5 worm cellular contexts compared by ENCODE assay signal in genomic region chrII:7808950-7809349, ce11.
TF ChIP-seq lines count a peak whose summit lies in the region.

No protein-coding gene starts in this region.

TF ChIP-seq in whole organism, L1 larva, 84 proteins besides CTCF, POLR2A, EP300 and RAD21 (continued from another document):
- TF ChIP-seq lin-14 (GFP tag; optimal IDR thresholded peaks at IDR 0.05; lab: Kevin White, UChicago) (peak; percentile 78), nhr-76 (tag; optimal IDR thresholded peaks at IDR 0.05; lab: Kevin White, UChicago) (no peak), nhr-77 (tag; optimal IDR thresholded peaks at IDR 0.05; lab: Kevin White, UChicago) (no peak), ama-1 (optimal IDR thresholded peaks at IDR 0.05; lab: Kevin White, UChicago) (no peak), tlp-1 (tag; optimal IDR thresholded peaks at IDR 0.05; lab: Kevin White, UChicago) (peak; percentile 25), elt-3 (tag; optimal IDR thresholded peaks at IDR 0.05; lab: Kevin White, UChicago) (peak in 1 of 6 experiments; percentile 4), nhr-47 (tag; optimal IDR thresholded peaks at IDR 0.05; lab: Kevin White, UChicago) (peak; percentile 36), efl-1 (optimal IDR thresholded peaks at IDR 0.05; lab: Kevin White, UChicago) (peak in 1 of 2 experiments; percentile 13), efl-1 (GFP tag; optimal IDR thresholded peaks at IDR 0.05 in 1 of 2; lab: Kevin White, UChicago) (peak in 1 of 2 experiments; percentile 94), lir-3 (tag; optimal IDR thresholded peaks at IDR 0.05; lab: Kevin White, UChicago; ENCODE audit: poor library complexity) (no peak), ceh-8 (GFP tag; optimal IDR thresholded peaks at IDR 0.05; lab: Kevin White, UChicago) (no peak), nhr-90 (tag; optimal IDR thresholded peaks at IDR 0.05; lab: Kevin White, UChicago; ENCODE audit: poor library complexity) (peak; percentile 55), lsy-2 (tag; optimal IDR thresholded peaks at IDR 0.05; lab: Kevin White, UChicago) (peak; percentile 17 to 20), nhr-237 (tag; optimal IDR thresholded peaks at IDR 0.05; lab: Kevin White, UChicago) (no peak), nhr-19 (GFP tag; conservative IDR thresholded peaks at IDR 0.05; lab: Robert Waterston, UW) (peak; percentile 58), pqm-1 (tag; optimal IDR thresholded peaks at IDR 0.05; lab: Kevin White, UChicago) (peak; percentile 38), blmp-1 (tag; optimal IDR thresholded peaks at IDR 0.05; lab: Kevin White, UChicago) (peak; percentile 57), elt-2 (tag; optimal IDR thresholded peaks at IDR 0.05; lab: Kevin White, UChicago) (peak; percentile 94), ets-5 (GFP tag; IDR thresholded peaks at IDR 0.05; lab: Robert Waterston, UW) (no peak), mdl-1 (tag; optimal IDR thresholded peaks at IDR 0.05; lab: Kevin White, UChicago) (peak in 1 of 2 experiments; percentile 39)

TF ChIP-seq in whole organism, L2 larva, 48 proteins besides CTCF, POLR2A, EP300 and RAD21 (continued from another document and continues in another):
- peak; percentile 76 for TF ChIP-seq sma-9 (GFP tag; optimal IDR thresholded peaks at IDR 0.05; lab: Kevin White, UChicago)
- TF ChIP-seq sma-9 (tag; optimal IDR thresholded peaks at IDR 0.05; lab: Kevin White, UChicago): no peak
- no peak for TF ChIP-seq unc-39 (tag; optimal IDR thresholded peaks at IDR 0.05; lab: Kevin White, UChicago)
- no peak for TF ChIP-seq nhr-23 (tag; optimal IDR thresholded peaks at IDR 0.05; lab: Kevin White, UChicago)
- TF ChIP-seq fos-1 (tag; optimal IDR thresholded peaks at IDR 0.05; lab: Kevin White, UChicago): peak; percentile 82
- no peak for TF ChIP-seq sem-4 (tag; optimal IDR thresholded peaks at IDR 0.05; lab: Kevin White, UChicago)
- TF ChIP-seq elt-3 (tag; optimal IDR thresholded peaks at IDR 0.05; lab: Kevin White, UChicago): no peak
- no peak for TF ChIP-seq dmd-4 (tag; optimal IDR thresholded peaks at IDR 0.05; lab: Kevin White, UChicago)
- TF ChIP-seq peb-1 (tag; optimal IDR thresholded peaks at IDR 0.05; lab: Kevin White, UChicago): no peak
- TF ChIP-seq unc-62 (GFP tag; optimal IDR thresholded peaks at IDR 0.05; lab: Kevin White, UChicago): no peak
- TF ChIP-seq nhr-10 (tag; optimal IDR thresholded peaks at IDR 0.05; lab: Kevin White, UChicago): no peak
- no peak for TF ChIP-seq skn-1 (tag; optimal IDR thresholded peaks at IDR 0.05; lab: Kevin White, UChicago)
- TF ChIP-seq mdl-1 (tag; optimal IDR thresholded peaks at IDR 0.05; lab: Kevin White, UChicago): no peak
- TF ChIP-seq nhr-25 (tag; optimal IDR thresholded peaks at IDR 0.05; lab: Kevin White, UChicago): peak; percentile 36
- TF ChIP-seq nhr-12 (tag; optimal IDR thresholded peaks at IDR 0.05; lab: Kevin White, UChicago): no peak
- TF ChIP-seq lin-39 (tag; optimal IDR thresholded peaks at IDR 0.05; lab: Kevin White, UChicago): no peak
- no peak for TF ChIP-seq R02D3.7 (tag; optimal IDR thresholded peaks at IDR 0.05; lab: Kevin White, UChicago)
- peak; percentile 23 for TF ChIP-seq sma-3 (GFP tag; optimal IDR thresholded peaks at IDR 0.05; lab: Kevin White, UChicago)
- no peak for TF ChIP-seq ztf-11 (tag; optimal IDR thresholded peaks at IDR 0.05; lab: Kevin White, UChicago)
- TF ChIP-seq F13H6.1 (tag; optimal IDR thresholded peaks at IDR 0.05; lab: Kevin White, UChicago): peak; percentile 49
- TF ChIP-seq elt-1 (tag; optimal IDR thresholded peaks at IDR 0.05; lab: Kevin White, UChicago): no peak
- no peak for TF ChIP-seq lin-13 (GFP tag; optimal IDR thresholded peaks at IDR 0.05; lab: Kevin White, UChicago)
- no peak for TF ChIP-seq lin-11 (tag; optimal IDR thresholded peaks at IDR 0.05; lab: Kevin White, UChicago)
- no peak for TF ChIP-seq nhr-11 (tag; optimal IDR thresholded peaks at IDR 0.05; lab: Kevin White, UChicago)
- TF ChIP-seq nhr-6 (tag; optimal IDR thresholded peaks at IDR 0.05; lab: Kevin White, UChicago): no peak
- peak; percentile 1 for TF ChIP-seq crh-2 (tag; optimal IDR thresholded peaks at IDR 0.05; lab: Kevin White, UChicago)
- TF ChIP-seq ZK546.5 (tag; optimal IDR thresholded peaks at IDR 0.05; lab: Kevin White, UChicago): no peak
- TF ChIP-seq snpc-4 (tag; optimal IDR thresholded peaks at IDR 0.05; lab: Kevin White, UChicago): no peak
- TF ChIP-seq lsy-2 (tag; optimal IDR thresholded peaks at IDR 0.05; lab: Kevin White, UChicago): peak in 1 of 2 experiments; percentile 11
- no peak for TF ChIP-seq ceh-82 (tag; optimal IDR thresholded peaks at IDR 0.05; lab: Kevin White, UChicago)

TF ChIP-seq in whole organism, L3 larva, 47 proteins besides CTCF, POLR2A, EP300 and RAD21 (continued from another document):
- no peak for TF ChIP-seq ztf-11 (tag; optimal IDR thresholded peaks at IDR 0.05; lab: Kevin White, UChicago)
- no peak for TF ChIP-seq nhr-67 (tag; optimal IDR thresholded peaks at IDR 0.05; lab: Kevin White, UChicago)
- no peak for TF ChIP-seq R02D3.7 (tag; optimal IDR thresholded peaks at IDR 0.05; lab: Kevin White, UChicago)
- peak; percentile 2 for TF ChIP-seq unc-62 (GFP tag; optimal IDR thresholded peaks at IDR 0.05; lab: Kevin White, UChicago)
- no peak for TF ChIP-seq mml-1 (tag; optimal IDR thresholded peaks at IDR 0.05; lab: Kevin White, UChicago)
- TF ChIP-seq sea-2 (GFP tag; optimal IDR thresholded peaks at IDR 0.05; lab: Kevin White, UChicago): no peak
- no peak for TF ChIP-seq nfya-1 (tag; optimal IDR thresholded peaks at IDR 0.05; lab: Kevin White, UChicago; ENCODE audit: insufficient read depth)
- peak; percentile 92 for TF ChIP-seq pqm-1 (tag; optimal IDR thresholded peaks at IDR 0.05; lab: Kevin White, UChicago)
- no peak for TF ChIP-seq unc-39 (tag; optimal IDR thresholded peaks at IDR 0.05; lab: Kevin White, UChicago)
- no peak for TF ChIP-seq lin-39 (tag; optimal IDR thresholded peaks at IDR 0.05; lab: Kevin White, UChicago)
- no peak for TF ChIP-seq ama-1 (optimal IDR thresholded peaks at IDR 0.05; lab: Kevin White, UChicago)
- TF ChIP-seq nhr-25 (tag; optimal IDR thresholded peaks at IDR 0.05; lab: Kevin White, UChicago): peak; percentile 44
- TF ChIP-seq elt-3 (tag; optimal IDR thresholded peaks at IDR 0.05; lab: Kevin White, UChicago): no peak
- peak; percentile 13 for TF ChIP-seq pha-4 (tag; optimal IDR thresholded peaks at IDR 0.05; lab: Kevin White, UChicago)
- no peak for TF ChIP-seq ztf-4 (tag; optimal IDR thresholded peaks at IDR 0.05; lab: Kevin White, UChicago)
- TF ChIP-seq lin-15B (tag; optimal IDR thresholded peaks at IDR 0.05; lab: Kevin White, UChicago): no peak
- no peak for TF ChIP-seq eor-1 (tag; optimal IDR thresholded peaks at IDR 0.05; lab: Kevin White, UChicago)
- TF ChIP-seq elt-2 (tag; optimal IDR thresholded peaks at IDR 0.05; lab: Kevin White, UChicago): peak; percentile 95
- TF ChIP-seq tbx-2 (tag; optimal IDR thresholded peaks at IDR 0.05; lab: Kevin White, UChicago): no peak
- peak; percentile 60 for TF ChIP-seq jun-1 (tag; optimal IDR thresholded peaks at IDR 0.05; lab: Kevin White, UChicago)
- TF ChIP-seq nhr-43 (tag; optimal IDR thresholded peaks at IDR 0.05; lab: Kevin White, UChicago; ENCODE audit: poor library complexity, severe bottlenecking): peak; percentile 7
- TF ChIP-seq zag-1 (tag; optimal IDR thresholded peaks at IDR 0.05; lab: Kevin White, UChicago): no peak
- no peak for TF ChIP-seq mdl-1 (tag; optimal IDR thresholded peaks at IDR 0.05; lab: Kevin White, UChicago)
- no peak for TF ChIP-seq aly-2 (tag; optimal IDR thresholded peaks at IDR 0.05; lab: Kevin White, UChicago)
- no peak for TF ChIP-seq fkh-10 (GFP tag; optimal IDR thresholded peaks at IDR 0.05; lab: Kevin White, UChicago)
- peak; percentile 20 for TF ChIP-seq lsy-12 (tag; optimal IDR thresholded peaks at IDR 0.05; lab: Kevin White, UChicago)
- TF ChIP-seq ceh-9 (tag; optimal IDR thresholded peaks at IDR 0.05; lab: Kevin White, UChicago): no peak

TF ChIP-seq in whole organism, L4 larva, 104 proteins besides CTCF, POLR2A, EP300 and RAD21 (continued from another document):
- peak in 1 of 2 experiments; percentile 31 for TF ChIP-seq mdl-1 (tag; optimal IDR thresholded peaks at IDR 0.05; lab: Kevin White, UChicago)
- no peak for TF ChIP-seq ZK337.2 (GFP tag; IDR thresholded peaks at IDR 0.05; lab: Robert Waterston, UW)
- peak; percentile 78 for TF ChIP-seq nhr-28 (tag; optimal IDR thresholded peaks at IDR 0.05; lab: Kevin White, UChicago)
- no peak for TF ChIP-seq Y5F2A.4 (GFP tag; optimal IDR thresholded peaks at IDR 0.05; lab: Kevin White, UChicago)
- peak; percentile 10 for TF ChIP-seq cey-2 (tag; optimal IDR thresholded peaks at IDR 0.05; lab: Kevin White, UChicago; ENCODE audit: borderline replicate concordance, insufficient read depth)
- TF ChIP-seq dve-1 (tag; optimal IDR thresholded peaks at IDR 0.05; lab: Kevin White, UChicago; ENCODE audit: insufficient read depth): peak; percentile 70
- TF ChIP-seq tra-1 (GFP tag; IDR thresholded peaks at IDR 0.05; lab: Robert Waterston, UW): peak; percentile 84; the same call in 1 of the 2 replicates
- peak; percentile 23 for TF ChIP-seq mep-1 (tag; optimal IDR thresholded peaks at IDR 0.05; lab: Kevin White, UChicago)
- no peak for TF ChIP-seq lin-39 (tag; optimal IDR thresholded peaks at IDR 0.05; lab: Kevin White, UChicago)
- peak; percentile 87 for TF ChIP-seq hlh-11 (tag; optimal IDR thresholded peaks at IDR 0.05; lab: Kevin White, UChicago)
- peak; percentile 56 for TF ChIP-seq mxl-3 (GFP tag; optimal IDR thresholded peaks at IDR 0.05; lab: Kevin White, UChicago)
- peak; percentile 86 for TF ChIP-seq dmd-6 (GFP tag; IDR thresholded peaks at IDR 0.05; lab: Robert Waterston, UW)
- peak; percentile 52; the same call in 1 of the 2 replicates for TF ChIP-seq pha-4 (GFP tag; IDR thresholded peaks at IDR 0.05; lab: Robert Waterston, UW)
- no peak for TF ChIP-seq pha-4 (tag; optimal IDR thresholded peaks at IDR 0.05; lab: Kevin White, UChicago)
- no peak for TF ChIP-seq nhr-237 (tag; optimal IDR thresholded peaks at IDR 0.05; lab: Kevin White, UChicago)
- peak; percentile 72; the same call in 1 of the 2 replicates for TF ChIP-seq php-3 (GFP tag; IDR thresholded peaks at IDR 0.05; lab: Robert Waterston, UW)
- peak; percentile 95 for TF ChIP-seq pqm-1 (tag; optimal IDR thresholded peaks at IDR 0.05; lab: Kevin White, UChicago)
- TF ChIP-seq ces-1 (GFP tag; optimal IDR thresholded peaks at IDR 0.05; lab: Kevin White, UChicago): no peak
- no peak for TF ChIP-seq madf-5 (GFP tag; IDR thresholded peaks at IDR 0.05; lab: Robert Waterston, UW)
- no peak; the same call in 1 of the 2 replicates for TF ChIP-seq set-16 (GFP tag; IDR thresholded peaks at IDR 0.05; lab: Robert Waterston, UW)
- peak in 1 of 2 experiments; percentile 27 for TF ChIP-seq daf-16 (GFP tag; optimal IDR thresholded peaks at IDR 0.05; lab: Kevin White, UChicago)
- peak; percentile 42 for TF ChIP-seq daf-16 (tag; optimal IDR thresholded peaks at IDR 0.05; lab: Kevin White, UChicago)
- TF ChIP-seq nhr-77 (tag; optimal IDR thresholded peaks at IDR 0.05; lab: Kevin White, UChicago): peak; percentile 33
- TF ChIP-seq jun-1 (tag; optimal IDR thresholded peaks at IDR 0.05; lab: Kevin White, UChicago): peak; percentile 22
- no peak for TF ChIP-seq zfp-3 (GFP tag; conservative IDR thresholded peaks at IDR 0.05; lab: Robert Waterston, UW)

TF ChIP-seq in whole organism, young adult, 124 proteins besides CTCF, POLR2A, EP300 and RAD21 (continued from another document):
- no peak for TF ChIP-seq nhr-179 (tag; optimal IDR thresholded peaks at IDR 0.05; lab: Kevin White, UChicago)
- TF ChIP-seq K12H6.12 (tag; optimal IDR thresholded peaks at IDR 0.05; lab: Kevin White, UChicago): no peak
- TF ChIP-seq madf-10 (tag; optimal IDR thresholded peaks at IDR 0.05; lab: Kevin White, UChicago): peak; percentile 3
- TF ChIP-seq xnd-1 (tag; optimal IDR thresholded peaks at IDR 0.05; lab: Kevin White, UChicago): no peak
- TF ChIP-seq unc-130 (GFP tag; optimal IDR thresholded peaks at IDR 0.05; lab: Kevin White, UChicago): no peak
- no peak for TF ChIP-seq F39B2.1 (GFP tag; IDR thresholded peaks at IDR 0.05; lab: Robert Waterston, UW)
- no peak for TF ChIP-seq nfyb-1 (GFP tag; IDR thresholded peaks at IDR 0.05; lab: Robert Waterston, UW)
- no peak for TF ChIP-seq T26A5.8 (tag; optimal IDR thresholded peaks at IDR 0.05; lab: Kevin White, UChicago)
- TF ChIP-seq egl-18 (GFP tag; IDR thresholded peaks at IDR 0.05; lab: Robert Waterston, UW): no peak
- no peak for TF ChIP-seq atf-7 (tag; optimal IDR thresholded peaks at IDR 0.05; lab: Kevin White, UChicago)
- no peak for TF ChIP-seq K11D2.4 (GFP tag; IDR thresholded peaks at IDR 0.05; lab: Robert Waterston, UW)
- peak; percentile 1 for TF ChIP-seq attf-5 (GFP tag; optimal IDR thresholded peaks at IDR 0.05; lab: Kevin White, UChicago)
- no peak; the same call in 1 of the 2 replicates for TF ChIP-seq zfh-2 (GFP tag; conservative IDR thresholded peaks at IDR 0.05; lab: Robert Waterston, UW)
- TF ChIP-seq hmg-1.2 (GFP tag; IDR thresholded peaks at IDR 0.05; lab: Robert Waterston, UW): peak; percentile 87
- TF ChIP-seq bed-2 (GFP tag; IDR thresholded peaks at IDR 0.05; lab: Robert Waterston, UW): no peak
- peak; percentile 5 for TF ChIP-seq tbp1 (GFP tag; optimal IDR thresholded peaks at IDR 0.05; lab: Kevin White, UChicago)
- TF ChIP-seq zim-3 (tag; optimal IDR thresholded peaks at IDR 0.05; lab: Kevin White, UChicago): no peak
- no peak for TF ChIP-seq lin-54 (GFP tag; optimal IDR thresholded peaks at IDR 0.05; lab: Kevin White, UChicago)
- no peak for TF ChIP-seq sdz-38 (tag; optimal IDR thresholded peaks at IDR 0.05; lab: Kevin White, UChicago)
- no peak for TF ChIP-seq Y56A3A.18 (GFP tag; IDR thresholded peaks at IDR 0.05; lab: Robert Waterston, UW)
- TF ChIP-seq hlh-12 (tag; optimal IDR thresholded peaks at IDR 0.05; lab: Kevin White, UChicago): no peak
- TF ChIP-seq F57A8.1 (GFP tag; optimal IDR thresholded peaks at IDR 0.05; lab: Kevin White, UChicago): no peak
- TF ChIP-seq F57C9.4 (tag; optimal IDR thresholded peaks at IDR 0.05; lab: Kevin White, UChicago): no peak
- TF ChIP-seq fkh-3 (tag; optimal IDR thresholded peaks at IDR 0.05; lab: Kevin White, UChicago): no peak
- peak; percentile 59; the same call in 1 of the 2 replicates for TF ChIP-seq B0336.3 (GFP tag; IDR thresholded peaks at IDR 0.05; lab: Robert Waterston, UW)
